Worm (Caenorhabditis elegans) whole organism, young adult: ENCODE data around the gene eat-4.

Source experiments
- B0035.1 ChIP-seq: sonication (generic microtip); optimal IDR thresholded peaks from 2 replicates; lab custom pipeline; 2016; ENCODE audit warnings: missing genetic modification characterization, mild to moderate bottlenecking, missing compliant biosample characterization, missing genotype, missing genetic modification reagents
- F22D6.2 ChIP-seq: sonication (generic microtip); optimal IDR thresholded peaks from 2 replicates; lab custom pipeline; 2016; ENCODE audit warnings: mild to moderate bottlenecking, missing genetic modification characterization, missing compliant biosample characterization
- ama-1 ChIP-seq, 3 experiments: fragments of 150-350 bp in 1 of 3; sonication (generic microtip) in 2 of 3; optimal IDR thresholded peaks; 2 replicates each; lab custom pipeline; 2014 to 2018; ENCODE audit warnings: missing biosample characterization in 2 of 3, missing genetic modification characterization in 2 of 3, missing genetic modification reagents in 2 of 3
- cebp-2 ChIP-seq: fragments of 200-800 bp; sonication (Bioruptor generic); IDR thresholded peaks from 2 replicates; pipeline ENCODE4 v1.3.6; 2022; ENCODE audit warnings: missing genetic modification characterization, missing compliant biosample characterization
- hrde-1 ChIP-seq: sonication (generic microtip); optimal IDR thresholded peaks from 2 replicates; lab custom pipeline; 2016; ENCODE audit warnings: missing genetic modification characterization, mild to moderate bottlenecking, missing compliant biosample characterization, moderate library complexity, missing genotype, missing genetic modification reagents, borderline replicate concordance
- somi-1 ChIP-seq: fragments of 200-800 bp; sonication (Bioruptor generic); optimal IDR thresholded peaks from 2 replicates; lab custom pipeline; 2018; ENCODE audit warnings: mild to moderate bottlenecking, missing genetic modification characterization, missing compliant biosample characterization

DNA sequence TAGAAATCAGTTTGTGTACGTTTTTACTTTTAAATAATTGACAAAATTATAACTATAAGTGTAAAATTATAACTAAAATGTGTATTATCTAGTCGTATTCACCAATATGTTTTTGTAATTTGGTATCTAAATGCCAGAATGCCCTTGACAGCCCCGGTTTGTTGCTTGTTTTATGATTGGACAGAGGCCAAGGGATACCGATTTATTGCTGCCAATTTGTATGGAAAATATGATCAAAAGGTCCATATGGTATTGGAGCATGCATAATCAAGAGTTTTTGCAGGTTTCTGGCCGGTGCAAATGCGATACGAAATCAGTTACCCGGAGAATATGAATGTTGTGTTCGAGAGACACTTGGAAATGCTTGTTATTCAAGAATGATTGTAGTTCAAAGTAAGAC lies 20.9 kb upstream of the eat-4 start:
- TF ChIP-seq B0035.1 (no peak), somi-1 (no peak), ama-1 (optimal IDR thresholded peaks at IDR 0.05; lab: Kevin White, UChicago) (no peak), ama-1 (GFP tag; optimal IDR thresholded peaks at IDR 0.05; lab: Kevin White, UChicago) (no peak), hrde-1 (no peak), cebp-2 (GFP tag; lab: Robert Waterston, UW) (no peak), F22D6.2 (tag; lab: Kevin White, UChicago) (no peak)
